Worm (Caenorhabditis elegans): ENCODE measurements around the gene srx-20.
"Not testable (repeated sequence)": the region's sequence is repeated elsewhere in the genome, so short reads cannot be mapped to it uniquely, and the experiment has no call there.

DNA sequence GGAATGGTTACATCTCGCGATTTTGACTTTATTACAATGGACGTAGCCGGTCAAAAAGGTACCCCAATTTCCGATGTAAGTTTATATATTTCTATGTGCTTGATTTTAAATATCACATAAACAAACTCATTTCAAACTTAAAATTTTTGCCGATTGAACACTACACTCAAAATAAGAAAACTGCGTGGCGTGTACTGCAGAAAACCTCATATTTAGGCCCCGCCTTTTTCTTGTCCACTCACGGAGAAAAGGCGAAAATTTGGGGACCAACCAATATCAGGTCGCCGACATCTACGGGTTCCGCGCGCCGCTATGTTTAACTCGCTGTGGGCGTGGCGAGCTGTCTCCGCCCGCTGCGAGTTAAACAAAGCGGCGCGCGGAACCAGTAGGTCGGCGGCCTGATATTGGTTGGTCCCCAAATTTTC, 46.3 kb downstream of the srx-20 start:
- TF ChIP-seq ama-1 (optimal IDR thresholded peaks at IDR 0.05); tbx-37 (GFP tag; conservative IDR thresholded peaks at IDR 0.05); F13C5.2 (tag; optimal IDR thresholded peaks at IDR 0.05); B0310.2 (tag; optimal IDR thresholded peaks at IDR 0.05); sea-1 (GFP tag; conservative IDR thresholded peaks at IDR 0.05): not testable (repeated sequence)
